Worm (Caenorhabditis elegans) whole organism, L2 larva: ENCODE measurements around the gene W06H8.6.

Source experiments
- C34F6.9 ChIP-seq: fragments of 150-350 bp; optimal IDR thresholded peaks from 2 replicates; lab custom pipeline; 2014; ENCODE audit warnings: missing biosample characterization, missing genetic modification characterization
- F13H6.1 ChIP-seq: sonication (generic microtip); optimal IDR thresholded peaks from 2 replicates; lab custom pipeline; 2016; ENCODE audit warnings: missing genetic modification characterization, missing compliant biosample characterization
- R02D3.7 ChIP-seq: fragments of 150-350 bp; optimal IDR thresholded peaks from 2 replicates; lab custom pipeline; 2014; ENCODE audit warnings: missing biosample characterization, missing genetic modification characterization
- Y55F3AM.14 ChIP-seq: fragments of 200-800 bp; sonication (Bioruptor generic); optimal IDR thresholded peaks from 2 replicates; lab custom pipeline; 2018; ENCODE audit warnings: mild to moderate bottlenecking, missing genetic modification characterization, missing compliant biosample characterization
- ZK546.5 ChIP-seq: sonication (generic microtip); optimal IDR thresholded peaks from 2 replicates; lab custom pipeline; 2017; ENCODE audit warnings: missing biosample characterization, missing genetic modification characterization
- alr-1 ChIP-seq: fragments of 150-350 bp; optimal IDR thresholded peaks from 2 replicates; lab custom pipeline; 2014; ENCODE audit warnings: missing biosample characterization, missing genetic modification characterization
- aly-2 ChIP-seq: fragments of 150-350 bp; optimal IDR thresholded peaks from 2 replicates; lab custom pipeline; 2014; ENCODE audit warnings: missing biosample characterization, missing genetic modification characterization
- ama-1 ChIP-seq: fragments of 150-350 bp; optimal IDR thresholded peaks from 2 replicates; lab custom pipeline; 2018; ENCODE audit warnings: inconsistent platforms
- blmp-1 ChIP-seq: sonication (generic microtip); optimal IDR thresholded peaks from 2 replicates; lab custom pipeline; 2017; ENCODE audit warnings: missing genetic modification characterization, mild to moderate bottlenecking, missing compliant biosample characterization, antibody characterized with exemption, moderate library complexity; ENCODE audit not compliant: insufficient read depth
- ceh-16 ChIP-seq: fragments of 150-350 bp; optimal IDR thresholded peaks from 2 replicates; lab custom pipeline; 2014; ENCODE audit warnings: missing biosample characterization, missing genetic modification characterization
- ceh-82 ChIP-seq: fragments of 150-350 bp; optimal IDR thresholded peaks from 2 replicates; lab custom pipeline; 2014; ENCODE audit warnings: missing biosample characterization, missing genetic modification characterization
- crh-2 ChIP-seq: sonication (generic microtip); optimal IDR thresholded peaks from 2 replicates; lab custom pipeline; 2017; ENCODE audit warnings: missing biosample characterization, missing genetic modification characterization
- dmd-4 ChIP-seq: sonication (generic microtip); optimal IDR thresholded peaks from 2 replicates; lab custom pipeline; 2017; ENCODE audit warnings: missing biosample characterization, missing genetic modification characterization
- egl-27 ChIP-seq: sonication (generic microtip); optimal IDR thresholded peaks from 3 replicates; lab custom pipeline; 2017; ENCODE audit warnings: missing biosample characterization, missing genetic modification reagents, missing genetic modification characterization
- elt-1 ChIP-seq: fragments of 150-350 bp; optimal IDR thresholded peaks from 2 replicates; lab custom pipeline; 2014; ENCODE audit warnings: missing biosample characterization, missing genetic modification characterization
- elt-3 ChIP-seq: sonication (generic microtip); optimal IDR thresholded peaks from 2 replicates; lab custom pipeline; 2017; ENCODE audit warnings: missing biosample characterization, missing genetic modification characterization
- fos-1 ChIP-seq: fragments of 150-350 bp; optimal IDR thresholded peaks from 2 replicates; lab custom pipeline; 2014; ENCODE audit warnings: missing biosample characterization, missing genetic modification characterization
- gmeb-1 ChIP-seq: fragments of 150-350 bp; optimal IDR thresholded peaks from 2 replicates; lab custom pipeline; 2014; ENCODE audit warnings: missing biosample characterization, missing genetic modification characterization
- lin-11 ChIP-seq: fragments of 150-350 bp; sonication (generic microtip); optimal IDR thresholded peaks from 2 replicates; lab custom pipeline; 2014; ENCODE audit warnings: missing biosample characterization, missing genetic modification characterization, inconsistent platforms, mixed read lengths
- lin-13 ChIP-seq: fragments of 150-350 bp; optimal IDR thresholded peaks from 2 replicates; lab custom pipeline; 2014; ENCODE audit warnings: missing biosample characterization, missing genetic modification reagents, missing genetic modification characterization
- lin-39 ChIP-seq: fragments of 150-350 bp; optimal IDR thresholded peaks from 2 replicates; lab custom pipeline; 2014; ENCODE audit warnings: missing biosample characterization, missing genetic modification reagents, missing genetic modification characterization
- lsy-2 ChIP-seq, 2 experiments: fragments of 150-350 bp in 1 of 2; sonication (generic microtip) in 1 of 2; optimal IDR thresholded peaks; 2 replicates each; lab custom pipeline; 2014 to 2017; ENCODE audit warnings: missing biosample characterization in 2 of 2, missing genetic modification characterization in 2 of 2
- mab-5 ChIP-seq: fragments of 150-350 bp; optimal IDR thresholded peaks from 2 replicates; lab custom pipeline; 2014; ENCODE audit warnings: missing biosample characterization, missing genetic modification characterization
- mbf-1 ChIP-seq: sonication (generic microtip); optimal IDR thresholded peaks from 2 replicates; lab custom pipeline; 2017; ENCODE audit warnings: missing biosample characterization, missing genetic modification characterization
- mdl-1 ChIP-seq, 2 experiments: fragments of 150-350 bp in 1 of 2; sonication (generic microtip) in 1 of 2; optimal IDR thresholded peaks; 2 replicates each; lab custom pipeline; 2017; ENCODE audit warnings: missing biosample characterization in 2 of 2, missing genetic modification characterization in 2 of 2
- nhr-10 ChIP-seq: sonication (generic microtip); optimal IDR thresholded peaks from 2 replicates; lab custom pipeline; 2017; ENCODE audit warnings: missing biosample characterization, missing genetic modification characterization
- nhr-11 ChIP-seq: fragments of 150-350 bp; optimal IDR thresholded peaks from 2 replicates; lab custom pipeline; 2014; ENCODE audit warnings: missing biosample characterization, missing genetic modification characterization
- nhr-12 ChIP-seq: fragments of 150-350 bp; optimal IDR thresholded peaks from 2 replicates; lab custom pipeline; 2014; ENCODE audit warnings: missing biosample characterization, missing genetic modification characterization
- nhr-129 ChIP-seq: fragments of 150-350 bp; optimal IDR thresholded peaks from 2 replicates; lab custom pipeline; 2014; ENCODE audit warnings: missing biosample characterization, missing genetic modification characterization
- nhr-21 ChIP-seq: fragments of 150-350 bp; optimal IDR thresholded peaks from 2 replicates; lab custom pipeline; 2014; ENCODE audit warnings: missing biosample characterization, missing genetic modification characterization
- nhr-23 ChIP-seq: fragments of 150-350 bp; optimal IDR thresholded peaks from 2 replicates; lab custom pipeline; 2014; ENCODE audit warnings: missing biosample characterization, missing genetic modification reagents, missing genetic modification characterization
- nhr-237 ChIP-seq: fragments of 150-350 bp; optimal IDR thresholded peaks from 2 replicates; lab custom pipeline; 2014; ENCODE audit warnings: missing biosample characterization, missing genetic modification characterization
- nhr-25 ChIP-seq: fragments of 150-350 bp; sonication (generic microtip); optimal IDR thresholded peaks from 3 replicates; lab custom pipeline; 2014; ENCODE audit warnings: missing biosample characterization, missing genetic modification characterization
- nhr-6 ChIP-seq: fragments of 150-350 bp; optimal IDR thresholded peaks from 2 replicates; lab custom pipeline; 2014; ENCODE audit warnings: missing biosample characterization, missing genetic modification characterization
- nhr-77 ChIP-seq: fragments of 150-350 bp; optimal IDR thresholded peaks from 2 replicates; lab custom pipeline; 2014; ENCODE audit warnings: missing biosample characterization, missing genetic modification characterization
- peb-1 ChIP-seq: fragments of 150-350 bp; optimal IDR thresholded peaks from 2 replicates; lab custom pipeline; 2014; ENCODE audit warnings: missing biosample characterization, missing genetic modification characterization
- sem-4 ChIP-seq: fragments of 150-350 bp; optimal IDR thresholded peaks from 2 replicates; lab custom pipeline; 2014; ENCODE audit warnings: missing biosample characterization, missing genetic modification reagents, missing genetic modification characterization
- skn-1 ChIP-seq: sonication (generic microtip); optimal IDR thresholded peaks from 2 replicates; lab custom pipeline; 2017; ENCODE audit warnings: missing biosample characterization, missing genetic modification characterization
- sma-3 ChIP-seq: sonication (generic microtip); optimal IDR thresholded peaks from 2 replicates; lab custom pipeline; 2016; ENCODE audit warnings: missing genetic modification reagents, missing genetic modification characterization, missing compliant biosample characterization
- sma-9 ChIP-seq, 2 experiments: fragments of 150-350 bp in 1 of 2; sonication (generic microtip) in 1 of 2; optimal IDR thresholded peaks; 2 replicates each; lab custom pipeline; 2014 to 2016; ENCODE audit warnings: missing genetic modification characterization in 2 of 2, mild to moderate bottlenecking in 1 of 2, missing biosample characterization in 1 of 2, missing compliant biosample characterization in 1 of 2, missing genetic modification reagents in 1 of 2, moderate library complexity in 1 of 2
- snpc-4 ChIP-seq: fragments of 150-350 bp; optimal IDR thresholded peaks from 2 replicates; lab custom pipeline; 2014; ENCODE audit warnings: missing biosample characterization, missing genetic modification characterization
- unc-39 ChIP-seq: fragments of 150-350 bp; optimal IDR thresholded peaks from 2 replicates; lab custom pipeline; 2014; ENCODE audit warnings: missing biosample characterization, missing genetic modification characterization
- unc-55 ChIP-seq: fragments of 150-350 bp; sonication (generic microtip); optimal IDR thresholded peaks from 3 replicates; lab custom pipeline; 2014; ENCODE audit warnings: missing biosample characterization, missing genetic modification reagents, missing genetic modification characterization
- unc-62 ChIP-seq: fragments of 150-350 bp; optimal IDR thresholded peaks from 2 replicates; lab custom pipeline; 2014; ENCODE audit warnings: missing biosample characterization, missing genetic modification reagents, missing genetic modification characterization
- zag-1 ChIP-seq: fragments of 150-350 bp; optimal IDR thresholded peaks from 2 replicates; lab custom pipeline; 2014; ENCODE audit warnings: missing biosample characterization, missing genetic modification characterization
- ztf-1 ChIP-seq: fragments of 200-800 bp; sonication (Bioruptor generic); conservative IDR thresholded peaks from 2 replicates; pipeline ENCODE4 v1.3.6; 2022; ENCODE audit warnings: missing genetic modification characterization, missing compliant biosample characterization
- ztf-11 ChIP-seq: sonication (generic microtip); optimal IDR thresholded peaks from 2 replicates; lab custom pipeline; 2017; ENCODE audit warnings: missing biosample characterization, missing genetic modification characterization
- ztf-4 ChIP-seq: fragments of 150-350 bp; optimal IDR thresholded peaks from 2 replicates; lab custom pipeline; 2014; ENCODE audit warnings: missing biosample characterization, missing genetic modification characterization

Gene W06H8.6

ce11 chrV:6224984-6225617 lies 1.7 kb downstream of the W06H8.6 start:
- TF ChIP-seq nhr-25 (tag; lab: Kevin White, UChicago) = peak; percentile 62
- TF ChIP-seq aly-2 = peak; percentile 21
- TF ChIP-seq lsy-2 (tag; optimal IDR thresholded peaks at IDR 0.05; lab: Kevin White, UChicago) = peak; percentile 28 to 30
- no peak for TF ChIP-seq nhr-12
- TF ChIP-seq nhr-6 (tag; lab: Kevin White, UChicago) = peak; percentile 59

- TF ChIP-seq fos-1 (tag; lab: Kevin White, UChicago) (peak; percentile 85), nhr-77 (tag; lab: Kevin White, UChicago) (peak; percentile 64), ZK546.5 (tag; lab: Kevin White, UChicago) (peak; percentile 52), alr-1 (no peak), sma-9 (GFP tag; optimal IDR thresholded peaks at IDR 0.05; lab: Kevin White, UChicago) (peak; percentile 99), sma-9 (tag; optimal IDR thresholded peaks at IDR 0.05; lab: Kevin White, UChicago) (no peak), lin-39 (tag; lab: Kevin White, UChicago) (peak; percentile 15), nhr-129 (peak; percentile 98), ztf-4 (peak; percentile 98), elt-3 (tag; lab: Kevin White, UChicago) (no peak), gmeb-1 (peak; percentile 85), mbf-1 (peak; percentile 28), nhr-25 (tag; lab: Kevin White, UChicago) (peak; percentile 98), dmd-4 (tag; lab: Kevin White, UChicago) (no peak), nhr-12 (peak; percentile 24), nhr-6 (tag; lab: Kevin White, UChicago) (peak; percentile 90), F13H6.1 (tag; lab: Kevin White, UChicago) (peak; percentile 98), blmp-1 (tag; lab: Kevin White, UChicago) (peak; percentile 27), lsy-2 (tag; optimal IDR thresholded peaks at IDR 0.05; lab: Kevin White, UChicago) (peak; percentile 80 to 94), unc-62 (GFP tag; lab: Kevin White, UChicago) (peak; percentile 88), C34F6.9 (tag; lab: Kevin White, UChicago) (peak; percentile 98), snpc-4 (tag; lab: Kevin White, UChicago) (peak; percentile 60), ceh-82 (tag; lab: Kevin White, UChicago) (no peak), ztf-11 (no peak), nhr-21 (peak; percentile 97), nhr-10 (tag; lab: Kevin White, UChicago) (peak; percentile 83), skn-1 (no peak), zag-1 (tag; lab: Kevin White, UChicago) (peak; percentile 97), unc-55 (peak; percentile 82), sma-3 (GFP tag; lab: Kevin White, UChicago) (peak; percentile 96), ceh-16 (peak; percentile 65), elt-1 (tag; lab: Kevin White, UChicago) (no peak), ztf-1 (no peak), lin-13 (peak; percentile 94), nhr-11 (tag; lab: Kevin White, UChicago) (no peak), nhr-237 (peak; percentile 37), ama-1 (lab: Kevin White, UChicago) (peak; percentile 94), Y55F3AM.14 (GFP tag; lab: Kevin White, UChicago) (peak; percentile 90), sem-4 (tag; lab: Kevin White, UChicago) (peak; percentile 93), R02D3.7 (tag; lab: Kevin White, UChicago) (no peak), crh-2 (peak; percentile 98), egl-27 (tag; lab: Kevin White, UChicago) (peak; percentile 96), mab-5 (tag; lab: Kevin White, UChicago) (peak; percentile 91), peb-1 (tag; lab: Kevin White, UChicago) (no peak), mdl-1 (tag; optimal IDR thresholded peaks at IDR 0.05; lab: Kevin White, UChicago) (peak; percentile 94 to 97), unc-39 (tag; lab: Kevin White, UChicago) (no peak), aly-2 (no peak), lin-11 (tag; lab: Kevin White, UChicago) (peak; percentile 96), nhr-23 (peak; percentile 70)
These were observed 2.3 kb downstream of the W06H8.6 start for ce11 chrV:6224494-6224959.
